Worm (Caenorhabditis elegans): ENCODE measurements around the gene clec-67.

The clec-67 gene

ce11 chrIV:3892027-3892426 is 29.9 kb upstream of the clec-67 start, which contains the start of gene F56D6.9:
F56D6.9 (plus strand) TSS chrIV:3892327.
- no peak for TF ChIP-seq flt-1 (GFP tag; IDR thresholded peaks at IDR 0.05)
- TF ChIP-seq klf-2 (GFP tag; conservative IDR thresholded peaks at IDR 0.05): no peak
- TF ChIP-seq T22C8.4 (GFP tag; IDR thresholded peaks at IDR 0.05): no peak
- no peak for TF ChIP-seq med-1 (GFP tag; optimal IDR thresholded peaks at IDR 0.05; ENCODE audit: insufficient read depth)
- TF ChIP-seq tab-1 (GFP tag; IDR thresholded peaks at IDR 0.05): no peak
- TF ChIP-seq ztf-23 (GFP tag; IDR thresholded peaks at IDR 0.05): no peak

ce11 chrIV:3894004-3894480 is 27.9 kb upstream of the clec-67 start, which contains the start of gene F56D6.8:
F56D6.8 (minus strand) TSS chrIV:3894430.
- no peak for TF ChIP-seq klf-2 (GFP tag; conservative IDR thresholded peaks at IDR 0.05)
- no peak for TF ChIP-seq ref-1 (GFP tag; conservative IDR thresholded peaks at IDR 0.05)
- no peak for TF ChIP-seq flt-1 (GFP tag; IDR thresholded peaks at IDR 0.05)
- no peak for TF ChIP-seq ztf-23 (GFP tag; IDR thresholded peaks at IDR 0.05)
- TF ChIP-seq med-1 (GFP tag; optimal IDR thresholded peaks at IDR 0.05; ENCODE audit: insufficient read depth): no peak
- TF ChIP-seq cog-1 (tag; optimal IDR thresholded peaks at IDR 0.05): no peak

- TF ChIP-seq T22C8.4 (GFP tag; IDR thresholded peaks at IDR 0.05): no peak
- TF ChIP-seq klf-2 (GFP tag; conservative IDR thresholded peaks at IDR 0.05): no peak
- no peak for TF ChIP-seq cog-1 (tag; optimal IDR thresholded peaks at IDR 0.05)
- TF ChIP-seq med-1 (GFP tag; optimal IDR thresholded peaks at IDR 0.05; ENCODE audit: insufficient read depth): no peak
- no peak for TF ChIP-seq tab-1 (GFP tag; IDR thresholded peaks at IDR 0.05)
- TF ChIP-seq ref-1 (GFP tag; conservative IDR thresholded peaks at IDR 0.05): no peak
- TF ChIP-seq flt-1 (GFP tag; IDR thresholded peaks at IDR 0.05): no peak
- no peak for TF ChIP-seq ztf-29 (GFP tag; IDR thresholded peaks at IDR 0.05)
- no peak for TF ChIP-seq ztf-23 (GFP tag; IDR thresholded peaks at IDR 0.05)
Observed at ce11 chrIV:3894770-3895169, 27.2 kb upstream of the clec-67 start, which contains the start of gene dct-8. dct-8 (plus strand) TSS chrIV:3895070.

ce11 chrIV:3899719-3900554 is 22.0 kb upstream of the clec-67 start, which contains the start of gene srz-62:
srz-62 (plus strand) TSS chrIV:3900504.
- TF ChIP-seq med-1 (GFP tag; optimal IDR thresholded peaks at IDR 0.05; ENCODE audit: insufficient read depth): no peak
- no peak for TF ChIP-seq T22C8.4 (GFP tag; IDR thresholded peaks at IDR 0.05)
- TF ChIP-seq klf-2 (GFP tag; conservative IDR thresholded peaks at IDR 0.05): no peak
- TF ChIP-seq ztf-29 (GFP tag; IDR thresholded peaks at IDR 0.05): no peak
- TF ChIP-seq ztf-23 (GFP tag; IDR thresholded peaks at IDR 0.05): no peak
- no peak for TF ChIP-seq cog-1 (tag; optimal IDR thresholded peaks at IDR 0.05)

ce11 chrIV:3902955-3903354 is 19.0 kb upstream of the clec-67 start, which contains the start of gene F56D6.6:
F56D6.6 (plus strand) TSS chrIV:3903255.
- TF ChIP-seq tab-1 (GFP tag; IDR thresholded peaks at IDR 0.05): no peak
- no peak for TF ChIP-seq ref-1 (GFP tag; conservative IDR thresholded peaks at IDR 0.05)
- TF ChIP-seq cog-1 (tag; optimal IDR thresholded peaks at IDR 0.05): no peak
- TF ChIP-seq med-1 (GFP tag; optimal IDR thresholded peaks at IDR 0.05; ENCODE audit: insufficient read depth): no peak
- no peak for TF ChIP-seq ztf-23 (GFP tag; IDR thresholded peaks at IDR 0.05)
- TF ChIP-seq T22C8.4 (GFP tag; IDR thresholded peaks at IDR 0.05): no peak

- no peak for TF ChIP-seq klf-2 (GFP tag; conservative IDR thresholded peaks at IDR 0.05)
- no peak for TF ChIP-seq tab-1 (GFP tag; IDR thresholded peaks at IDR 0.05)
- TF ChIP-seq ref-1 (GFP tag; conservative IDR thresholded peaks at IDR 0.05): no peak
- no peak for TF ChIP-seq ztf-29 (GFP tag; IDR thresholded peaks at IDR 0.05)
- TF ChIP-seq flt-1 (GFP tag; IDR thresholded peaks at IDR 0.05): no peak
- TF ChIP-seq ztf-23 (GFP tag; IDR thresholded peaks at IDR 0.05): no peak
- TF ChIP-seq T22C8.4 (GFP tag; IDR thresholded peaks at IDR 0.05): no peak
- no peak for TF ChIP-seq med-1 (GFP tag; optimal IDR thresholded peaks at IDR 0.05; ENCODE audit: insufficient read depth)
- TF ChIP-seq cog-1 (tag; optimal IDR thresholded peaks at IDR 0.05): no peak
Observed at ce11 chrIV:3904620-3905019, 17.3 kb upstream of the clec-67 start, which contains the start of gene F56D6.21. F56D6.21 (plus strand) TSS chrIV:3904920.

ce11 chrIV:3906393-3906792 is 15.6 kb upstream of the clec-67 start, which contains the start of gene F56D6.11:
F56D6.11 (minus strand) TSS chrIV:3906493.
- TF ChIP-seq med-1 (GFP tag; optimal IDR thresholded peaks at IDR 0.05; ENCODE audit: insufficient read depth) (no peak), cog-1 (tag; optimal IDR thresholded peaks at IDR 0.05) (no peak), T22C8.4 (GFP tag; IDR thresholded peaks at IDR 0.05) (no peak), ref-1 (GFP tag; conservative IDR thresholded peaks at IDR 0.05) (no peak), ztf-29 (GFP tag; IDR thresholded peaks at IDR 0.05) (no peak), ztf-23 (GFP tag; IDR thresholded peaks at IDR 0.05) (no peak), klf-2 (GFP tag; conservative IDR thresholded peaks at IDR 0.05) (no peak), tab-1 (GFP tag; IDR thresholded peaks at IDR 0.05) (no peak), flt-1 (GFP tag; IDR thresholded peaks at IDR 0.05) (no peak)

ce11 chrIV:3907506-3908188 is 14.3 kb upstream of the clec-67 start, which contains the start of the genes F56D6.22 and F56D6.12:
F56D6.22 (minus strand) TSS chrIV:3907606.
F56D6.12 (plus strand) TSS chrIV:3908138.
- no peak for TF ChIP-seq ref-1 (GFP tag; conservative IDR thresholded peaks at IDR 0.05)
- no peak for TF ChIP-seq T22C8.4 (GFP tag; IDR thresholded peaks at IDR 0.05)
- TF ChIP-seq tab-1 (GFP tag; IDR thresholded peaks at IDR 0.05): no peak
- TF ChIP-seq ztf-23 (GFP tag; IDR thresholded peaks at IDR 0.05): no peak
- TF ChIP-seq med-1 (GFP tag; optimal IDR thresholded peaks at IDR 0.05; ENCODE audit: insufficient read depth): no peak
- TF ChIP-seq ztf-29 (GFP tag; IDR thresholded peaks at IDR 0.05): no peak
- no peak for TF ChIP-seq flt-1 (GFP tag; IDR thresholded peaks at IDR 0.05)
- no peak for TF ChIP-seq cog-1 (tag; optimal IDR thresholded peaks at IDR 0.05)
- TF ChIP-seq klf-2 (GFP tag; conservative IDR thresholded peaks at IDR 0.05): no peak

ce11 chrIV:3909114-3909513 is 12.9 kb upstream of the clec-67 start, which contains the start of gene F56D6.13:
F56D6.13 (plus strand) TSS chrIV:3909414.
- TF ChIP-seq cog-1 (tag; optimal IDR thresholded peaks at IDR 0.05): no peak
